Fruit fly (Drosophila melanogaster): ENCODE results near the gene MED1.

DNA sequence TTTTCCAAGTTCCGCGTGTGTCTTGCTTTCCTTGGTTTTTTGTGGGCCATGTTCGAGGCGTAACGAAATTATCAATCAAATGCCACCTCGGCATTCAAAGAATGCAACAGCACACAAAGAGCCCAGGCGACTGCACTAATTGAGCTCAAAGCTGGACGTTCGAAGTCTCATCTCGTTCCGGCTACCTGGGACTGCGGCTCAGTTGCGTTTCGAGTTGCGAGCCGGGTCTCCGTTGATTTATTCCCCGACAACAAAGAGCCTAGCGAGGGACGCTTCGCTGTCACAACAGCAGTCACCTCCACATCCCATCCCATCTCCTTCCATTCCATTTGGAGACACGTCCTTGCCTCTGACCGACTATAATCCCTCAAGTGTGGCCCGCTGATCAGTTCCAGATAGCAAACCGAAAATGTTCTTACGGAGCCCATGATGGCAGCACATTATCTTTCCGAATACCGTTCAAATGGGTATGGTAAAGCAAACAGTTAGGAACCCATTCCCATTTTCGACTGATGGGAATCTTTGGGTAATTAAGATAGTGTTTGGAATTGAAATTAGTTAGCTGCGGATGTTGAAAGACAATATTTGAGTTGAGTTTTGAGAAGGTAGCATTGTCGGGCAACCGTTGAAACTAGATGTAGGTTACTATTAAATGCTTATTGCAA lies 8.8 kb upstream of the MED1 start:
- TF ChIP-seq psq (optimal IDR thresholded peaks at IDR 0.05) (no peak), Sin3A (optimal IDR thresholded peaks at IDR 0.05) (no peak), insv (optimal IDR thresholded peaks at IDR 0.05) (no peak)
